Worm (Caenorhabditis elegans): ENCODE measurements around the gene R12C12.9.

- TF ChIP-seq F57A8.1 (GFP tag; optimal IDR thresholded peaks at IDR 0.05) (no peak), hmg-20 (GFP tag; IDR thresholded peaks at IDR 0.05) (no peak), gei-17 (GFP tag; optimal IDR thresholded peaks at IDR 0.05) (no peak), tbp1 (GFP tag; optimal IDR thresholded peaks at IDR 0.05) (no peak)
Observed at ce11 chrII:6022596-6022995, 2.2 kb downstream of the R12C12.9 start.

Data from whole organism, young adult.